Worm (Caenorhabditis elegans) whole organism, early embryonic: ENCODE measurements around the gene hdl-1.

Experiments
- B0310.2 ChIP-seq: sonication (generic microtip); optimal IDR thresholded peaks from 2 replicates; lab custom pipeline; 2016; ENCODE audit warnings: mild to moderate bottlenecking, missing genetic modification characterization, missing compliant biosample characterization
- F13C5.2 ChIP-seq: sonication (generic microtip); optimal IDR thresholded peaks from 2 replicates; lab custom pipeline; 2017; ENCODE audit warnings: mild to moderate bottlenecking, missing genetic modification characterization, inconsistent platforms, missing compliant biosample characterization
- aly-1 ChIP-seq: sonication (generic microtip); optimal IDR thresholded peaks from 2 replicates; lab custom pipeline; 2016; ENCODE audit warnings: missing genetic modification characterization, missing compliant biosample characterization
- ama-1 ChIP-seq: fragments of 150-350 bp; optimal IDR thresholded peaks from 2 replicates; lab custom pipeline; 2014
- ceh-13 ChIP-seq: fragments of 200-800 bp; sonication (Bioruptor generic); optimal IDR thresholded peaks from 2 replicates; lab custom pipeline; 2018; ENCODE audit warnings: mild to moderate bottlenecking, missing genetic modification characterization, missing compliant biosample characterization
- flt-1 ChIP-seq: fragments of 200-800 bp; sonication (Bioruptor generic); IDR thresholded peaks from 2 replicates; pipeline ENCODE4 v1.3.6; 2022; ENCODE audit warnings: missing genetic modification characterization, missing compliant biosample characterization
- hmbx-1 ChIP-seq: sonication (generic microtip); optimal IDR thresholded peaks from 2 replicates; lab custom pipeline; 2016; ENCODE audit warnings: mild to moderate bottlenecking, missing genetic modification characterization, missing compliant biosample characterization
- hmg-4 ChIP-seq: fragments of 200-800 bp; sonication (Bioruptor generic); optimal IDR thresholded peaks from 2 replicates; lab custom pipeline; 2018; ENCODE audit warnings: mild to moderate bottlenecking, missing genetic modification characterization, missing compliant biosample characterization
- scrt-1 ChIP-seq: fragments of 200-800 bp; sonication (Bioruptor generic); IDR thresholded peaks from 2 replicates; pipeline ENCODE4 v1.3.6; 2022; ENCODE audit warnings: missing genetic modification characterization, missing compliant biosample characterization
- tbx-11 ChIP-seq: fragments of 200-800 bp; sonication (Bioruptor generic); IDR thresholded peaks from 2 replicates; pipeline ENCODE4 v1.3.6; 2022; ENCODE audit warnings: missing genetic modification characterization, missing compliant biosample characterization
- tra-4 ChIP-seq: sonication (generic microtip); optimal IDR thresholded peaks from 2 replicates; lab custom pipeline; 2017; ENCODE audit warnings: missing genetic modification characterization, missing compliant biosample characterization

- TF ChIP-seq scrt-1 (GFP tag; lab: Robert Waterston, UW) (no peak), hmbx-1 (tag; lab: Kevin White, UChicago) (no peak), ama-1 (lab: Kevin White, UChicago) (no peak), flt-1 (GFP tag; lab: Robert Waterston, UW) (no peak), tbx-11 (GFP tag; lab: Robert Waterston, UW) (no peak), hmg-4 (no peak), tra-4 (tag; lab: Kevin White, UChicago) (no peak), ceh-13 (GFP tag; lab: Kevin White, UChicago) (no peak), F13C5.2 (tag; lab: Kevin White, UChicago) (no peak), aly-1 (tag; lab: Kevin White, UChicago) (no peak), B0310.2 (tag; lab: Kevin White, UChicago) (no peak)
These were observed 48.4 kb downstream of the hdl-1 start for ce11 chrIV:11901215-11901614.
